Fruit fly (Drosophila melanogaster) whole organism, wandering third instar larva: ENCODE measurements around the gene CG32679.
A peak's percentile ranks its signal among the peaks of the same experiment; 100 is the strongest.

ENCODE experiments used
- Abd-B ChIP-seq: fragments of >200 bp; optimal IDR thresholded peaks from 2 replicates; lab custom pipeline; 2017; ENCODE audit warnings: missing biosample characterization, missing genetic modification characterization
- CG32264 ChIP-seq: fragments of 200-800 bp; sonication (Bioruptor generic); optimal IDR thresholded peaks from 2 replicates; lab custom pipeline; 2016; ENCODE audit warnings: missing biosample characterization, missing genetic modification characterization
- CG9705 ChIP-seq: fragments of 200-800 bp; sonication (Bioruptor generic); optimal IDR thresholded peaks from 2 replicates; lab custom pipeline; 2018; ENCODE audit warnings: missing biosample characterization, mild to moderate bottlenecking, missing genetic modification characterization
- Dfd ChIP-seq: fragments of >200 bp; optimal IDR thresholded peaks from 2 replicates; lab custom pipeline; 2017; ENCODE audit warnings: missing biosample characterization, missing genetic modification characterization
- Dif ChIP-seq: fragments of 200-275, 200-300 bp; sonication (Bioruptor generic); optimal IDR thresholded peaks from 2 replicates; lab custom pipeline; 2018; ENCODE audit warnings: missing biosample characterization, missing genetic modification characterization; ENCODE audit not compliant: partially characterized antibody
- GATAd ChIP-seq: sonication (Bioruptor generic); optimal IDR thresholded peaks from 2 replicates; lab custom pipeline; 2016; ENCODE audit warnings: missing biosample characterization, missing genetic modification characterization
- HLH106 ChIP-seq: fragments of 200-800 bp; optimal IDR thresholded peaks from 3 replicates; lab custom pipeline; 2019; ENCODE audit warnings: missing biosample characterization, mild to moderate bottlenecking, missing genetic modification characterization, moderate library complexity
- Hnf4 ChIP-seq: fragments of 200-800 bp; sonication (Bioruptor generic); optimal IDR thresholded peaks from 2 replicates; lab custom pipeline; 2016; ENCODE audit warnings: missing biosample characterization, mild to moderate bottlenecking, missing genetic modification characterization
- Hr83 ChIP-seq: fragments of 200-300 bp; sonication (Bioruptor generic); optimal IDR thresholded peaks from 2 replicates; lab custom pipeline; 2016; ENCODE audit warnings: missing biosample characterization, mild to moderate bottlenecking, missing genetic modification characterization, moderate library complexity; ENCODE audit not compliant: poor library complexity, severe bottlenecking
- Jra ChIP-seq: sonication (Bioruptor generic); optimal IDR thresholded peaks from 2 replicates; lab custom pipeline; 2016; ENCODE audit warnings: missing biosample characterization, missing genetic modification characterization
- Mio ChIP-seq: sonication (Bioruptor generic); optimal IDR thresholded peaks from 2 replicates; lab custom pipeline; 2016; ENCODE audit warnings: missing biosample characterization, missing genetic modification characterization
- OdsH ChIP-seq: fragments of 200-800 bp; sonication (Bioruptor generic); optimal IDR thresholded peaks from 2 replicates; lab custom pipeline; 2016; ENCODE audit warnings: missing biosample characterization, mild to moderate bottlenecking, missing genetic modification characterization
- Rel ChIP-seq, 2 experiments: fragments of 200-800 bp; sonication (Bioruptor generic) in 1 of 2; optimal IDR thresholded peaks; 2 replicates in 1 of 2; 3 replicates in 1 of 2; lab custom pipeline; 2016 to 2019; ENCODE audit warnings: mild to moderate bottlenecking in 2 of 2, missing biosample characterization in 2 of 2, missing genetic modification characterization in 2 of 2, moderate library complexity in 1 of 2
- Sp1 ChIP-seq: fragments of 200-800 bp; sonication (Bioruptor generic); optimal IDR thresholded peaks from 3 replicates; lab custom pipeline; 2019; ENCODE audit warnings: missing biosample characterization, mild to moderate bottlenecking, missing genetic modification characterization, moderate library complexity
- Vsx2 ChIP-seq: fragments of 200-300, 225-300 bp; sonication (Bioruptor generic); optimal IDR thresholded peaks from 2 replicates; lab custom pipeline; 2018; ENCODE audit warnings: missing biosample characterization, missing genetic modification characterization; ENCODE audit not compliant: partially characterized antibody
- br ChIP-seq: fragments of 200-800 bp; sonication (Bioruptor generic); optimal IDR thresholded peaks from 2 replicates; lab custom pipeline; 2016; ENCODE audit warnings: missing biosample characterization, missing genetic modification characterization
- dmrt93B ChIP-seq: fragments of 200-800 bp; sonication (Bioruptor generic); optimal IDR thresholded peaks from 2 replicates; lab custom pipeline; 2018; ENCODE audit warnings: missing biosample characterization, mild to moderate bottlenecking, missing genetic modification characterization
- dsf ChIP-seq: sonication (Bioruptor generic); optimal IDR thresholded peaks from 2 replicates; lab custom pipeline; 2016; ENCODE audit warnings: missing biosample characterization, missing genetic modification characterization, borderline replicate concordance
- ey ChIP-seq: fragments of 200-800 bp; sonication (Bioruptor generic); optimal IDR thresholded peaks from 2 replicates; lab custom pipeline; 2016; ENCODE audit warnings: missing biosample characterization, missing genetic modification characterization
- foxo ChIP-seq, 2 experiments: fragments of 200-800 bp; sonication (Bioruptor generic); optimal IDR thresholded peaks; 2 replicates in 1 of 2; 3 replicates in 1 of 2; lab custom pipeline; 2016 to 2017; ENCODE audit warnings: missing biosample characterization in 2 of 2, missing genetic modification characterization in 2 of 2
- fru ChIP-seq: fragments of 200-800 bp; sonication (Bioruptor generic); optimal IDR thresholded peaks from 3 replicates; lab custom pipeline; 2016; ENCODE audit warnings: missing biosample characterization, mild to moderate bottlenecking, missing genetic modification characterization
- h ChIP-seq: fragments of 200-800 bp; sonication (Bioruptor generic); optimal IDR thresholded peaks from 3 replicates; lab custom pipeline; 2016; ENCODE audit warnings: missing biosample characterization, mild to moderate bottlenecking, missing genetic modification characterization
- jim ChIP-seq: fragments of 175-275, 200-325 bp; sonication (Bioruptor generic); optimal IDR thresholded peaks from 2 replicates; lab custom pipeline; 2016; ENCODE audit warnings: missing biosample characterization, mild to moderate bottlenecking, missing genetic modification characterization
- lola ChIP-seq: fragments of >200 bp; optimal IDR thresholded peaks from 2 replicates; lab custom pipeline; 2017; ENCODE audit warnings: missing biosample characterization, missing genetic modification characterization
- psq ChIP-seq: fragments of 200-800 bp; sonication (Bioruptor generic); optimal IDR thresholded peaks from 3 replicates; lab custom pipeline; 2017; ENCODE audit warnings: missing biosample characterization, mild to moderate bottlenecking, missing genetic modification characterization, moderate library complexity
- rgr ChIP-seq: fragments of 200-800 bp; sonication (Bioruptor generic); optimal IDR thresholded peaks from 3 replicates; lab custom pipeline; 2016; ENCODE audit warnings: missing biosample characterization, mild to moderate bottlenecking, missing genetic modification characterization
- sage ChIP-seq: fragments of 200-800 bp; sonication (Bioruptor generic); optimal IDR thresholded peaks from 2 replicates; lab custom pipeline; 2016; ENCODE audit warnings: missing biosample characterization, mild to moderate bottlenecking, missing genetic modification characterization
- sv ChIP-seq: fragments of 200-800 bp; sonication (Bioruptor generic); optimal IDR thresholded peaks from 3 replicates; lab custom pipeline; 2016; ENCODE audit warnings: missing biosample characterization, missing genetic modification characterization
- usp ChIP-seq: fragments of >200 bp; optimal IDR thresholded peaks from 2 replicates; lab custom pipeline; 2017; ENCODE audit warnings: missing biosample characterization, missing genetic modification characterization
- woc ChIP-seq: sonication (Bioruptor generic); optimal IDR thresholded peaks from 2 replicates; lab custom pipeline; 2016; ENCODE audit warnings: missing biosample characterization, mild to moderate bottlenecking, missing genetic modification characterization

The CG32679 gene

DNA sequence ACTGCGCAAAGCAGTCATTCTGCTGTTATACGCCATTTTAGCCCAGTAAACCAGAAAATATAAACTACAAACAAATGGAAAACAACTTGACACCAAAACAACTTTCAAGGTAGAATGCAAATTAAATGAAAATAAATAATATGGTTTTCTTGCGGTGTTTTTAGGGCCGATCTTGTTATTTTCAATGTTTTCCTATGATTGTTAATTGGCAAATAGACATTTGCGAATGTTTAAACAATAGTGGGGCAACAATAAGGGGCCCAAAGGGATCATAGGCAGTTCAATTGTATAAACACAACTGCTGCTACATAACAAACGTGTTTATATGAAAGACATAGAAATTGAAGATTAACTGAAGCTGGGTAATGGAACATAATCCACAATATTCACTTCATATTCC lies 29.6 kb upstream of the CG32679 start:
- no peak for TF ChIP-seq OdsH
- no peak for TF ChIP-seq Vsx2 (GFP tag; lab: Kevin White, UChicago)

DNA sequence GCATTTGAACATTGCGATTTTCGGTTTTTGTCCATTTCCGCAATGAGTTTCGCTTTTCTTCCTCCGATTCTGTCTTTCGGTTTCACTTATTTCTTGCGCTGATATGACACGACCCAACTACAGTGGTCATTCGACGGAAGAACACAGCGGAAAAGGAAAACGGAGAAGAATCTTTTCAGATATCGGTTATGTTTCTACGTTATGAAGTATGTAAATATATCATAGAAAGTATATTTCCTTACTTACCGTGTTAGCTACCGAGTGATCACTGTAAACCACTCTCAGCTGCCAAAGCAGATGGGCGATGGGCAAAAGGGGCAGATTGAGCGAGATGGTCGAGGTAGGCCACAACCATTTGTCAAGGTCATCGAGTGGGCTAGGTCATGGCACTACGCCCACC lies 20.4 kb upstream of the CG32679 start:
- TF ChIP-seq foxo (GFP tag; optimal IDR thresholded peaks at IDR 0.05; lab: Kevin White, UChicago): peak in 1 of 2 experiments; percentile 70
- peak; percentile 23 for TF ChIP-seq dmrt93B (GFP tag; lab: Kevin White, UChicago)
- TF ChIP-seq OdsH: peak; percentile 53
- TF ChIP-seq psq (GFP tag; lab: Kevin White, UChicago): peak; percentile 47
- no peak for TF ChIP-seq sv (GFP tag; lab: Kevin White, UChicago)
- TF ChIP-seq fru (GFP tag; lab: Kevin White, UChicago): peak; percentile 65
- peak; percentile 56 for TF ChIP-seq Hnf4 (GFP tag; lab: Kevin White, UChicago)
- peak; percentile 69 for TF ChIP-seq h (GFP tag; lab: Kevin White, UChicago)
- peak; percentile 39 for TF ChIP-seq br (GFP tag; lab: Kevin White, UChicago)
- no peak for TF ChIP-seq Hr83
- TF ChIP-seq HLH106 (tag; lab: Kevin White, UChicago): peak; percentile 42
- TF ChIP-seq lola (GFP tag; lab: Kevin White, UChicago): no peak
- TF ChIP-seq woc (GFP tag; lab: Kevin White, UChicago): peak; percentile 2
- TF ChIP-seq rgr (GFP tag; lab: Kevin White, UChicago): peak; percentile 57
- peak; percentile 65 for TF ChIP-seq ey (GFP tag; lab: Kevin White, UChicago)
- no peak for TF ChIP-seq Vsx2 (GFP tag; lab: Kevin White, UChicago)
- TF ChIP-seq GATAd (GFP tag; lab: Kevin White, UChicago): peak; percentile 2

DNA sequence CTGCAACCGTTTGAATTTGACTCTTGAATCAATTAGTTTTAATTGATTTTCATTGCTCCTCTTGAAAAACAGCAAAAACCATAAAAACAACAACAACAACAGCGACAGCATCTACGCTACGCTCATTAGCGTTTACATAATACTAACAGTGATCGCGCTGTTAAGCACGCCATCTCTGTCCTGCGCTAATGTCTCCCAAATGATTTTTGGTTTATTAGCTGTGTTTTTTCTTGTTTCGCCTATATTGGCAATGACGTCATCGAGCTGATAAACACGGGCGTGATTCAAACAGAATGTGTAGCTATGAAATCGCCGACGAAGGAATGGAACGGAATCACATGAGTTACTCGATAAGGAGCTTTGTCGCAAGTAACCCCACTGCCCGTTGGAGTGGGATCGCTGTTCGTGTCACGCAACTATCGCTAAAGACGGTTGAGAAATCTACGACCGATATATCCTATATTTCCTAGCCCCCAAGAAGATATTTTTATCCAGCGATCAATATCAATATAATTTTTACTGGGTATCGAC lies 19.6 kb upstream of the CG32679 start:
- no peak for TF ChIP-seq h (GFP tag; lab: Kevin White, UChicago)
- TF ChIP-seq Jra (GFP tag; lab: Kevin White, UChicago): no peak
- no peak for TF ChIP-seq CG32264
- no peak for TF ChIP-seq ey (GFP tag; lab: Kevin White, UChicago)
- TF ChIP-seq lola (GFP tag; lab: Kevin White, UChicago): no peak
- TF ChIP-seq GATAd (GFP tag; lab: Kevin White, UChicago): no peak
- TF ChIP-seq foxo (GFP tag; optimal IDR thresholded peaks at IDR 0.05; lab: Kevin White, UChicago): no peak
- no peak for TF ChIP-seq dmrt93B (GFP tag; lab: Kevin White, UChicago)
- no peak for TF ChIP-seq Mio (GFP tag; lab: Kevin White, UChicago)
- no peak for TF ChIP-seq Hnf4 (GFP tag; lab: Kevin White, UChicago)
- no peak for TF ChIP-seq Abd-B (GFP tag; lab: Kevin White, UChicago)

DNA sequence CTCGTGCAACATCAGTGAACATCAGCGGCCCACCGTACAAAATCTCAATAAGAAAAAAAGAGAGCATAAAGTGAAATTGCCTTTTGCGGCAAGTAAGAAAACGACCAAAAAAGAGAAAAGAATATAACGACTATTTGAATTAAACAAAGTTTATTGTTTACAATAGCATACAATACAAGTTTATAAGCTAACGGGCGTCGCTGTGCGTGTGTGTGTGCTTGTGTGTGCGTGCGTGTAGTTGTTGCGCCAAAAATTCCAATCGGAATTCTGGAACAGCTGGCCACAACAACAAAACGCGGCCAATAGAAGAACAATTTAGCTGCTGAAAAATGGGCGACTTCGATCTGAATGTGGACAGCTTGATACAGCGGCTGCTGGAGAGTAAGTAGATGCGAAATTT lies 18.9 kb upstream of the CG32679 start:
- no peak for TF ChIP-seq Dfd
- no peak for TF ChIP-seq Dif (GFP tag; lab: Kevin White, UChicago)
- no peak for TF ChIP-seq CG32264
- TF ChIP-seq fru (GFP tag; lab: Kevin White, UChicago): no peak
- TF ChIP-seq Abd-B (GFP tag; lab: Kevin White, UChicago): no peak
- TF ChIP-seq ey (GFP tag; lab: Kevin White, UChicago): no peak
- no peak for TF ChIP-seq dsf (GFP tag; lab: Kevin White, UChicago)
- no peak for TF ChIP-seq Mio (GFP tag; lab: Kevin White, UChicago)
- no peak for TF ChIP-seq Jra (GFP tag; lab: Kevin White, UChicago)
- TF ChIP-seq Rel (GFP tag; optimal IDR thresholded peaks at IDR 0.05; lab: Kevin White, UChicago): no peak
- no peak for TF ChIP-seq Rel (tag; optimal IDR thresholded peaks at IDR 0.05; lab: Kevin White, UChicago)
- no peak for TF ChIP-seq Sp1 (GFP tag; lab: Kevin White, UChicago)

DNA sequence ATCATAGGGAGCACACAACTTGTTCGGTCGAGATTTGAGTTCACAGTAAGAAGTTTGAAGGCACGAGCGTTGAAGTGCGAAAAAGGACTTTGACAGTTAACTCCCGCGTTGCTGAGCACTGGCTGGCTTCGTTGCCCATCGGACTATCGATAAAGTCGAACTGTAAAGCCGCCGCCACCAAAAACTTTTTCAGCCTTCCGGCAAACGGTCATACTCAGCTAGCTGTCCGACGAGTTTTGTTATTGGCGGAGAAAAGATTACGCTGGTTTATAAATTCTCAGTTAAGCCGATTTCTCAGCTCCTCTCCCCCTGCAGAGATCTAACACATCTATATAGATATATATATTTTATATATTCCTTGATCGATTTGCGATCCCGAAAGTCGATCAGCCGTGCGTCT lies 18.5 kb upstream of the CG32679 start, which contains the start of the genes Psf3 and flw:
TSS of gene Psf3 (minus strand) at position 105 of the 400 bp plus-strand sequence.
TSS of gene flw (plus strand) at position 204 of the 400 bp plus-strand sequence.
- TF ChIP-seq usp (GFP tag; lab: Kevin White, UChicago) (no peak), rgr (GFP tag; lab: Kevin White, UChicago) (peak; percentile 33), CG32264 (no peak), jim (no peak), CG9705 (GFP tag; lab: Kevin White, UChicago) (peak; percentile 6), fru (GFP tag; lab: Kevin White, UChicago) (no peak), sv (GFP tag; lab: Kevin White, UChicago) (no peak), foxo (GFP tag; optimal IDR thresholded peaks at IDR 0.05; lab: Kevin White, UChicago) (no peak), OdsH (no peak), Jra (GFP tag; lab: Kevin White, UChicago) (no peak), sage (peak; percentile 18), h (GFP tag; lab: Kevin White, UChicago) (no peak), Hr83 (no peak)
- TF ChIP-seq, all 38 proteins: peak for 3
